Worm (Caenorhabditis elegans): Measurements from ENCODE around the gene sqv-1.

The sqv-1 gene

DNA sequence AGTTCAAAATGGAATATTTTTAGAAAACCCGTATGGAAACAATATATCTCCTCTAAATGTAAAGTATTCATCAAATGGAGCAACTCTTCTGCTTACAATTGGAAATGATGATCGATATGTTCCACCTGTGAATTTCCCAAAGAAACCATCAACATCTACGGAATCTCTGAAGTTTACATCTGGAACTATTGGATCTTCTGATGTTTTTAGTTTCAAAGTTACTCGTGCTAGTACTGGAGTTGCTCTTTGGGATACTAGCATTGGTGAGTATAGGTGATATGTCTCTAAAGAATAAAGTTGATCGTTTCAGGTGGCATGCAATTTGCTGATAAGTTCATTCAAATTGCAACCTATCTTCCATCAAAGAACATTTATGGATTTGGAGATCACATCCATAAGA is 7.0 kb downstream of the sqv-1 start:
- TF ChIP-seq lin-15B (tag; optimal IDR thresholded peaks at IDR 0.05) (no peak), egl-27 (tag; optimal IDR thresholded peaks at IDR 0.05) (no peak), ama-1 (optimal IDR thresholded peaks at IDR 0.05) (no peak), elt-2 (tag; optimal IDR thresholded peaks at IDR 0.05) (no peak), nhr-28 (tag; optimal IDR thresholded peaks at IDR 0.05) (no peak), unc-39 (tag; optimal IDR thresholded peaks at IDR 0.05) (no peak), aly-2 (tag; optimal IDR thresholded peaks at IDR 0.05) (no peak), mdl-1 (tag; optimal IDR thresholded peaks at IDR 0.05) (no peak), tbx-2 (tag; optimal IDR thresholded peaks at IDR 0.05) (no peak), elt-1 (tag; optimal IDR thresholded peaks at IDR 0.05) (no peak), nhr-43 (tag; optimal IDR thresholded peaks at IDR 0.05; ENCODE audit: poor library complexity, severe bottlenecking) (no peak)

ce11 chrIV:8369135-8369534 is 8.2 kb downstream of the sqv-1 start, which contains the start of gene D2096.6:
Gene D2096.6, minus strand, starts transcription at chrIV:8369235.
- TF ChIP-seq hmg-11 (tag; optimal IDR thresholded peaks at IDR 0.05) = no peak
- no peak for TF ChIP-seq lin-15B (tag; optimal IDR thresholded peaks at IDR 0.05)
- TF ChIP-seq zag-1 (tag; optimal IDR thresholded peaks at IDR 0.05) = no peak
- TF ChIP-seq jun-1 (tag; optimal IDR thresholded peaks at IDR 0.05) = no peak
- no peak for TF ChIP-seq nhr-25 (tag; optimal IDR thresholded peaks at IDR 0.05)
- TF ChIP-seq mml-1 (tag; optimal IDR thresholded peaks at IDR 0.05) = no peak
- no peak for TF ChIP-seq sea-2 (GFP tag; optimal IDR thresholded peaks at IDR 0.05)
- TF ChIP-seq elt-2 (tag; optimal IDR thresholded peaks at IDR 0.05) = no peak
- TF ChIP-seq ama-1 (optimal IDR thresholded peaks at IDR 0.05) = no peak

ce11 chrIV:8375381-8375780 is 14.5 kb downstream of the sqv-1 start:
- TF ChIP-seq ceh-9 (tag; optimal IDR thresholded peaks at IDR 0.05) = no peak
- no peak for TF ChIP-seq fos-1 (tag; optimal IDR thresholded peaks at IDR 0.05)
- peak; percentile 79 for TF ChIP-seq R02D3.7 (tag; optimal IDR thresholded peaks at IDR 0.05)
- no peak for TF ChIP-seq sea-2 (GFP tag; optimal IDR thresholded peaks at IDR 0.05)
- TF ChIP-seq fkh-10 (GFP tag; optimal IDR thresholded peaks at IDR 0.05) = no peak
- no peak for TF ChIP-seq ZK546.5 (tag; optimal IDR thresholded peaks at IDR 0.05)
- TF ChIP-seq eor-1 (tag; optimal IDR thresholded peaks at IDR 0.05) = no peak
- no peak for TF ChIP-seq ceh-16 (tag; optimal IDR thresholded peaks at IDR 0.05)
- TF ChIP-seq jun-1 (tag; optimal IDR thresholded peaks at IDR 0.05) = peak; percentile 55
- no peak for TF ChIP-seq nhr-67 (tag; optimal IDR thresholded peaks at IDR 0.05)
- TF ChIP-seq ceh-28 (tag; optimal IDR thresholded peaks at IDR 0.05) = no peak
- TF ChIP-seq mdl-1 (tag; optimal IDR thresholded peaks at IDR 0.05) = no peak
- peak; percentile 72 for TF ChIP-seq pqm-1 (tag; optimal IDR thresholded peaks at IDR 0.05)
- TF ChIP-seq nhr-25 (tag; optimal IDR thresholded peaks at IDR 0.05) = peak; percentile 59
- TF ChIP-seq fkh-2 (tag; optimal IDR thresholded peaks at IDR 0.05) = no peak
- TF ChIP-seq nhr-237 (tag; optimal IDR thresholded peaks at IDR 0.05) = no peak
- no peak for TF ChIP-seq elt-3 (tag; optimal IDR thresholded peaks at IDR 0.05)
- peak; percentile 71 for TF ChIP-seq egl-5 (tag; optimal IDR thresholded peaks at IDR 0.05)
- peak; percentile 66 for TF ChIP-seq elt-2 (tag; optimal IDR thresholded peaks at IDR 0.05)
- TF ChIP-seq daf-12 (tag; optimal IDR thresholded peaks at IDR 0.05) = no peak
- TF ChIP-seq nhr-12 (tag; optimal IDR thresholded peaks at IDR 0.05) = no peak
- no peak for TF ChIP-seq elt-1 (tag; optimal IDR thresholded peaks at IDR 0.05)
- TF ChIP-seq lsy-12 (tag; optimal IDR thresholded peaks at IDR 0.05) = peak; percentile 79
- no peak for TF ChIP-seq unc-62 (GFP tag; optimal IDR thresholded peaks at IDR 0.05)
- TF ChIP-seq ztf-4 (tag; optimal IDR thresholded peaks at IDR 0.05) = peak; percentile 30
- peak; percentile 18 for TF ChIP-seq ceh-82 (tag; optimal IDR thresholded peaks at IDR 0.05)
- no peak for TF ChIP-seq hmg-11 (tag; optimal IDR thresholded peaks at IDR 0.05)
- TF ChIP-seq lin-39 (tag; optimal IDR thresholded peaks at IDR 0.05) = peak; percentile 90
- TF ChIP-seq pha-4 (tag; optimal IDR thresholded peaks at IDR 0.05) = peak; percentile 88
- TF ChIP-seq lin-15B (tag; optimal IDR thresholded peaks at IDR 0.05) = peak; percentile 59
- no peak for TF ChIP-seq nhr-77 (tag; optimal IDR thresholded peaks at IDR 0.05)
- no peak for TF ChIP-seq zag-1 (tag; optimal IDR thresholded peaks at IDR 0.05)
- peak; percentile 63 for TF ChIP-seq snpc-4 (tag; optimal IDR thresholded peaks at IDR 0.05)
- no peak for TF ChIP-seq aly-2 (tag; optimal IDR thresholded peaks at IDR 0.05)
- peak; percentile 7 for TF ChIP-seq egl-27 (tag; optimal IDR thresholded peaks at IDR 0.05)
- TF ChIP-seq skn-1 (tag; optimal IDR thresholded peaks at IDR 0.05) = peak; percentile 57
- no peak for TF ChIP-seq nhr-28 (tag; optimal IDR thresholded peaks at IDR 0.05)
- peak; percentile 84 for TF ChIP-seq ama-1 (optimal IDR thresholded peaks at IDR 0.05)
- TF ChIP-seq ztf-11 (tag; optimal IDR thresholded peaks at IDR 0.05) = no peak
- no peak for TF ChIP-seq nhr-11 (tag; optimal IDR thresholded peaks at IDR 0.05)
- peak; percentile 59 for TF ChIP-seq tbx-2 (tag; optimal IDR thresholded peaks at IDR 0.05)
- no peak for TF ChIP-seq nhr-76 (tag; optimal IDR thresholded peaks at IDR 0.05)
- TF ChIP-seq unc-39 (tag; optimal IDR thresholded peaks at IDR 0.05) = no peak
- TF ChIP-seq nhr-23 (tag; optimal IDR thresholded peaks at IDR 0.05) = peak; percentile 56
- TF ChIP-seq nfya-1 (tag; optimal IDR thresholded peaks at IDR 0.05; ENCODE audit: insufficient read depth) = peak; percentile 80
- TF ChIP-seq nhr-43 (tag; optimal IDR thresholded peaks at IDR 0.05; ENCODE audit: poor library complexity, severe bottlenecking) = peak; percentile 81
- no peak for TF ChIP-seq mml-1 (tag; optimal IDR thresholded peaks at IDR 0.05)

Measured in whole organism, L3 larva.